Worm (Caenorhabditis elegans): ENCODE results near the gene C27B7.6.
A peak's percentile ranks its signal among the peaks of the same experiment; 100 is the strongest.

Gene C27B7.6

DNA sequence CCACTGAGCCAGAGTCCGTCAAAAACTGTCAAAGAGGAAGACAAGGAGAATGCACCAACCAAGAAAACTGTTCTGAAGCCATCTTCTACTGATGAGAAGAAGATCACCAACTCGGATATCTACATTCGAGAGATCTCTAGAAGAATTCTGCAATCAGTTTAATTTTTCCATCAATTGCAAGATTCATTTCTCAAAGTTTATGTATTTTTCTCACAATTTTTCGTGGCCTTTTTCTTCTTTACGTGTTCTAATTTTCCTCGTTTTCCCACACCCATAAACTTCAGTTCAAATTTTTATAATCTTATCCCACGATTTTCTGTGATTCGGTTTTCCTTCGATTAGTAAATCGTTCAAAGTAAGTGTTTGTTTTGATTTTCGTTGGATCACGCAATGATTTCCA lies 32.3 kb downstream of the C27B7.6 start, which contains the start of gene hdl-2:
Gene hdl-2, plus strand, starts transcription at position 301 of the 400 bp plus-strand sequence.
- TF ChIP-seq ZK337.2 (GFP tag; IDR thresholded peaks at IDR 0.05), result no peak
- TF ChIP-seq unc-62 (GFP tag; optimal IDR thresholded peaks at IDR 0.05 in 1 of 2), result peak in 1 of 2 experiments; percentile 23
- TF ChIP-seq unc-62 (tag; optimal IDR thresholded peaks at IDR 0.05), result no peak
- no peak for TF ChIP-seq aly-2 (tag; optimal IDR thresholded peaks at IDR 0.05)

DNA sequence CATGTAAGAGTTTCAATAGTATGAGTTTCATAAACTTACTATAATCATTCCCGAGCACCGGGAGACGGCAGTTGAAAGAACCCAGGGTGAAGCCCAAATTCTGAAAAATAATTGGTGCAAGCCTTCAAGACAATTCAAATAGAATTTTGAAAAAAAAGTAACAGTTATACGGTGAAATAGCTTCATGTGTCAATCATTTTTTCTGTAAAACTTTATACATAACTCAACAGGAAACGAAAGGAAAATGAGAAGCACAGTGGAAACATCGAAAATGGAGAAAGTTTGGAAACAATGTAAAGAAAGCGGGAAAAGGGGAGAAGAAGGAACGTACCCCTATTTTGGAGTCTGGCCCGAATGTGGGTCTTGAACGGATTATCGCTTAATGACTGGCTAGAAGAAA lies 33.2 kb downstream of the C27B7.6 start, which contains the start of gene C09G9.3:
Gene C09G9.3, minus strand, starts transcription at position 101 of the 400 bp plus-strand sequence.
- TF ChIP-seq lin-38 (GFP tag; IDR thresholded peaks at IDR 0.05), result no peak
- TF ChIP-seq duxl-1 (tag; optimal IDR thresholded peaks at IDR 0.05; ENCODE audit: poor library complexity), result no peak
- no peak for TF ChIP-seq aly-2 (tag; optimal IDR thresholded peaks at IDR 0.05)
- no peak for TF ChIP-seq ztf-7 (tag; optimal IDR thresholded peaks at IDR 0.05)
- TF ChIP-seq ama-1 (optimal IDR thresholded peaks at IDR 0.05), result no peak
- no peak for TF ChIP-seq nhr-6 (tag; optimal IDR thresholded peaks at IDR 0.05)
- no peak for TF ChIP-seq nhr-28 (tag; optimal IDR thresholded peaks at IDR 0.05)
- no peak for TF ChIP-seq lim-7 (GFP tag; IDR thresholded peaks at IDR 0.05)

DNA sequence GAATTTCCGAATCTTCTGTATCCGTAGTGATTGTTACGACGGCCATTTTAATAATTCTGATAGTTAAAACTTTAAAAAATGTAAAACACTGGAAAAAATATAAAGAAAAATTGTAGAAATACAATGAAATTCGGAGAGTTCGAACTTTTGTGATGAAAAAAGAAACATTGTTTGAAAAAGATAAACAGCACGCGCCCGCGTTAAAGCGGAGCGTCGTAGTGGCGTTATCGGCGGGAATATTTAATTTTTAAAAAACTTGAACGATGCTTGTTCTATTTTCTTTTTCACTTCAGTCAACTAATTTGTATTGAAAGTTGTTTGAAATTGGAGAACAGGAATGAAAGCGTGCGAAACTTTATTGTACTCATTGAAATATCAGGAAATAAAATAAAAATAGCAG lies 36.5 kb downstream of the C27B7.6 start, which contains the start of gene npp-23:
Gene npp-23, minus strand, starts transcription at position 56 of the 400 bp plus-strand sequence.
- TF ChIP-seq Y48G9A.11 (GFP tag; IDR thresholded peaks at IDR 0.05), result peak; percentile 89
- TF ChIP-seq hlh-30 (tag; optimal IDR thresholded peaks at IDR 0.05; ENCODE audit: insufficient read depth), result peak; percentile 46
- TF ChIP-seq T20F7.1 (GFP tag; optimal IDR thresholded peaks at IDR 0.05), result peak; percentile 96
- TF ChIP-seq dpl-1 (GFP tag; optimal IDR thresholded peaks at IDR 0.05), result peak; percentile 95
- TF ChIP-seq nhr-102 (tag; optimal IDR thresholded peaks at IDR 0.05), result no peak
- TF ChIP-seq mes-2 (tag; optimal IDR thresholded peaks at IDR 0.05; ENCODE audit: poor library complexity, severe bottlenecking), result peak; percentile 62
- TF ChIP-seq mdl-1 (tag; optimal IDR thresholded peaks at IDR 0.05), result peak in 1 of 2 experiments; percentile 4
- TF ChIP-seq dve-1 (tag; optimal IDR thresholded peaks at IDR 0.05; ENCODE audit: insufficient read depth), result no peak

DNA sequence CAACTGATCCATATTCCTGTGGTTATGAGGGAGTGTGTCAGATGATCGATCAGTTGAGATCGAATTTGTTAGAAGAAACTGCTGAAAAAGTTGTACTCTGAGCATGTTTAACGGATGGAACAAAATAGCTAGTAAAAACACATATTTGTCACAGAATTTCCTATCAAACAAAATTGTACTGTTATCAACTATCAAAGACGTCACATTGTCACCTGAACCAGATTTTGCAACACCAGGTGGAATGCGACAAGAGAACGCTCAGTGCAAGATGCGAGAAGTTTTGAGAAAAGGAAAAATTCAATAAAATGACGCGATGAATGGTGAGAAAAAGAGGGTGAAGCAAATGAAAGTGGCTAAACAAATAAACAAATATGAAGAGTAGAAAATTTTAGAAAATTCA lies 38.6 kb downstream of the C27B7.6 start:
- TF ChIP-seq vab-7 (GFP tag; IDR thresholded peaks at IDR 0.05) (no peak), hlh-11 (tag; optimal IDR thresholded peaks at IDR 0.05) (peak; percentile 46), nhr-28 (tag; optimal IDR thresholded peaks at IDR 0.05) (peak; percentile 67), tag-97 (GFP tag; IDR thresholded peaks at IDR 0.05) (no peak), nhr-77 (tag; optimal IDR thresholded peaks at IDR 0.05) (peak; percentile 23), dve-1 (tag; optimal IDR thresholded peaks at IDR 0.05; ENCODE audit: insufficient read depth) (peak; percentile 45), lsy-2 (tag; optimal IDR thresholded peaks at IDR 0.05) (no peak), nhr-11 (tag; optimal IDR thresholded peaks at IDR 0.05) (no peak), daf-16 (GFP tag; optimal IDR thresholded peaks at IDR 0.05) (no peak), daf-16 (tag; optimal IDR thresholded peaks at IDR 0.05) (peak; percentile 26), fkh-10 (GFP tag; optimal IDR thresholded peaks at IDR 0.05) (no peak), skn-1 (tag; optimal IDR thresholded peaks at IDR 0.05) (no peak), daf-12 (tag; optimal IDR thresholded peaks at IDR 0.05) (no peak), mep-1 (tag; optimal IDR thresholded peaks at IDR 0.05) (no peak), dpl-1 (GFP tag; optimal IDR thresholded peaks at IDR 0.05) (peak; percentile 13), zfp-3 (GFP tag; conservative IDR thresholded peaks at IDR 0.05) (no peak), cey-2 (tag; optimal IDR thresholded peaks at IDR 0.05; ENCODE audit: borderline replicate concordance, insufficient read depth) (no peak), unc-39 (tag; optimal IDR thresholded peaks at IDR 0.05) (no peak), duxl-1 (tag; optimal IDR thresholded peaks at IDR 0.05; ENCODE audit: poor library complexity) (no peak), php-3 (GFP tag; IDR thresholded peaks at IDR 0.05) (no peak), hlh-30 (tag; optimal IDR thresholded peaks at IDR 0.05; ENCODE audit: insufficient read depth) (peak; percentile 13), aly-2 (tag; optimal IDR thresholded peaks at IDR 0.05) (no peak)
